Worm (Caenorhabditis elegans) whole organism, L4 larva: ENCODE data around the gene lact-5.

Source experiments
- F37D6.2 ChIP-seq: sonication (generic microtip); optimal IDR thresholded peaks from 2 replicates; lab custom pipeline; 2016; ENCODE audit warnings: mild to moderate bottlenecking, missing genetic modification characterization, missing compliant biosample characterization
- F44E2.7 ChIP-seq: fragments of 200-800 bp; sonication (Bioruptor generic); IDR thresholded peaks from 2 replicates; pipeline ENCODE4 v2.1.2; 2022; ENCODE audit warnings: missing genetic modification characterization, missing compliant biosample characterization
- F49E8.2 ChIP-seq: sonication (generic microtip); optimal IDR thresholded peaks from 2 replicates; lab custom pipeline; 2016; ENCODE audit warnings: missing compliant biosample characterization, mild to moderate bottlenecking, missing genetic modification characterization, borderline replicate concordance
- R02D3.7 ChIP-seq: fragments of 150-350 bp; sonication (generic microtip); optimal IDR thresholded peaks from 3 replicates; lab custom pipeline; 2014; ENCODE audit warnings: missing biosample characterization, missing genetic modification characterization
- T20F7.1 ChIP-seq: fragments of 200-800 bp; sonication (Bioruptor generic); optimal IDR thresholded peaks from 2 replicates; lab custom pipeline; 2018; ENCODE audit warnings: mild to moderate bottlenecking, missing genetic modification characterization, missing compliant biosample characterization
- T26A8.4 ChIP-seq: fragments of 200-800 bp; sonication (Bioruptor generic); IDR thresholded peaks from 2 replicates; pipeline ENCODE4 v1.3.6; 2022; ENCODE audit warnings: missing genetic modification characterization, missing compliant biosample characterization
- Y48G9A.11 ChIP-seq: fragments of 200-800 bp; sonication (Bioruptor generic); IDR thresholded peaks from 2 replicates; pipeline ENCODE4 v1.3.6; 2022; ENCODE audit warnings: missing genetic modification reagents, missing genetic modification characterization, missing compliant biosample characterization
- ZK337.2 ChIP-seq: fragments of 200-800 bp; sonication (Bioruptor generic); IDR thresholded peaks from 2 replicates; pipeline ENCODE4 v1.3.6; 2022; ENCODE audit warnings: missing genetic modification reagents, missing genetic modification characterization, missing compliant biosample characterization
- ZK546.5 ChIP-seq, 2 experiments: sonication (generic microtip); optimal IDR thresholded peaks; 2 replicates each; lab custom pipeline; 2017; ENCODE audit warnings: missing biosample characterization in 2 of 2, missing genetic modification characterization in 2 of 2
- aha-1 ChIP-seq: fragments of 150-350 bp; peaks from one replicate; lab custom pipeline; 2014; ENCODE audit warnings: missing biosample characterization, missing genetic modification characterization
- ceh-28 ChIP-seq: fragments of 150-350 bp; optimal IDR thresholded peaks from 2 replicates; lab custom pipeline; 2014; ENCODE audit warnings: missing biosample characterization, missing genetic modification reagents, missing genetic modification characterization
- ceh-44 ChIP-seq: fragments of 200-800 bp; sonication (Bioruptor generic); IDR thresholded peaks from 2 replicates; pipeline ENCODE4 v1.3.6; 2022; ENCODE audit warnings: missing genetic modification reagents, missing genetic modification characterization, missing compliant biosample characterization
- ceh-82 ChIP-seq: sonication (generic microtip); optimal IDR thresholded peaks from 2 replicates; lab custom pipeline; 2017; ENCODE audit warnings: missing biosample characterization, missing genetic modification characterization
- ctbp-1 ChIP-seq: fragments of 200-800 bp; sonication (Bioruptor generic); IDR thresholded peaks from 2 replicates; pipeline ENCODE4 v1.3.6; 2022; ENCODE audit warnings: missing genetic modification reagents, missing genetic modification characterization, missing compliant biosample characterization
- daf-12 ChIP-seq: fragments of 150-350 bp; optimal IDR thresholded peaks from 2 replicates; lab custom pipeline; 2014; ENCODE audit warnings: missing biosample characterization, missing genetic modification reagents, missing genetic modification characterization
- daf-19 ChIP-seq: fragments of 200-800 bp; sonication (Bioruptor generic); conservative IDR thresholded peaks from 2 replicates; pipeline ENCODE4 v1.3.6; 2022; ENCODE audit warnings: missing genetic modification characterization, missing compliant biosample characterization
- dmd-6 ChIP-seq: fragments of 200-800 bp; sonication (Bioruptor generic); IDR thresholded peaks from 2 replicates; pipeline ENCODE4 v1.3.6; 2022; ENCODE audit warnings: missing genetic modification reagents, missing genetic modification characterization, missing compliant biosample characterization
- dpl-1 ChIP-seq: fragments of 150-350 bp; optimal IDR thresholded peaks from 2 replicates; lab custom pipeline; 2014; ENCODE audit warnings: missing biosample characterization, missing genetic modification reagents, missing genetic modification characterization
- dve-1 ChIP-seq: sonication (generic microtip); optimal IDR thresholded peaks from 2 replicates; lab custom pipeline; 2017; ENCODE audit warnings: antibody characterized with exemption, mild to moderate bottlenecking, missing genetic modification characterization, missing compliant biosample characterization; ENCODE audit not compliant: insufficient read depth
- egl-27 ChIP-seq: sonication (generic microtip); optimal IDR thresholded peaks from 3 replicates; lab custom pipeline; 2017; ENCODE audit warnings: missing biosample characterization, missing genetic modification reagents, missing genetic modification characterization
- egl-43 ChIP-seq: fragments of 200-800 bp; sonication (Bioruptor generic); IDR thresholded peaks from 2 replicates; pipeline ENCODE4 v1.3.6; 2022; ENCODE audit warnings: missing genetic modification reagents, missing genetic modification characterization, missing compliant biosample characterization
- hlh-30 ChIP-seq: sonication (generic microtip); optimal IDR thresholded peaks from 2 replicates; lab custom pipeline; 2017; ENCODE audit warnings: antibody characterized with exemption, mild to moderate bottlenecking, missing genetic modification characterization, missing compliant biosample characterization; ENCODE audit not compliant: insufficient read depth
- lim-7 ChIP-seq: fragments of 200-800 bp; sonication (Bioruptor generic); IDR thresholded peaks from 2 replicates; pipeline ENCODE4 v1.3.6; 2022; ENCODE audit warnings: missing genetic modification characterization, missing compliant biosample characterization
- lin-29 ChIP-seq: fragments of 200-800 bp; sonication (Bioruptor generic); IDR thresholded peaks from 2 replicates; pipeline ENCODE4 v1.3.6; 2022; ENCODE audit warnings: missing genetic modification reagents, missing genetic modification characterization, missing compliant biosample characterization
- madf-9 ChIP-seq: fragments of 200-800 bp; sonication (Bioruptor generic); conservative IDR thresholded peaks from 2 replicates; pipeline ENCODE4 v1.3.6; 2022; ENCODE audit warnings: missing genetic modification reagents, missing genetic modification characterization, missing compliant biosample characterization
- mep-1 ChIP-seq: fragments of 150-350 bp; sonication (generic microtip); optimal IDR thresholded peaks from 3 replicates; lab custom pipeline; 2014; ENCODE audit warnings: missing biosample characterization, missing genetic modification characterization
- mxl-3 ChIP-seq: fragments of 200-800 bp; sonication (Bioruptor generic); optimal IDR thresholded peaks from 2 replicates; lab custom pipeline; 2018; ENCODE audit warnings: mild to moderate bottlenecking, missing genetic modification characterization, missing compliant biosample characterization
- nhr-10 ChIP-seq: fragments of 150-350 bp; optimal IDR thresholded peaks from 2 replicates; lab custom pipeline; 2014; ENCODE audit warnings: missing biosample characterization, missing genetic modification characterization
- nhr-102 ChIP-seq: sonication (generic microtip); optimal IDR thresholded peaks from 2 replicates; lab custom pipeline; 2016; ENCODE audit warnings: mild to moderate bottlenecking, missing genetic modification characterization, moderate library complexity, missing compliant biosample characterization
- nhr-11 ChIP-seq: fragments of 150-350 bp; optimal IDR thresholded peaks from 2 replicates; lab custom pipeline; 2014; ENCODE audit warnings: missing biosample characterization, missing genetic modification characterization
- nhr-237 ChIP-seq: sonication (generic microtip); optimal IDR thresholded peaks from 2 replicates; lab custom pipeline; 2017; ENCODE audit warnings: missing biosample characterization, missing genetic modification characterization
- nhr-28 ChIP-seq: fragments of 150-350 bp; optimal IDR thresholded peaks from 2 replicates; lab custom pipeline; 2014; ENCODE audit warnings: missing biosample characterization, missing genetic modification characterization
- nhr-41 ChIP-seq: fragments of 200-800 bp; sonication (Bioruptor generic); IDR thresholded peaks from 2 replicates; pipeline ENCODE4 v1.3.6; 2022; ENCODE audit warnings: missing genetic modification reagents, missing genetic modification characterization, missing compliant biosample characterization
- nhr-48 ChIP-seq: sonication (generic microtip); optimal IDR thresholded peaks from 2 replicates; lab custom pipeline; 2016; ENCODE audit warnings: mild to moderate bottlenecking, missing genetic modification characterization, missing compliant biosample characterization
- nhr-6 ChIP-seq: fragments of 150-350 bp; optimal IDR thresholded peaks from 2 replicates; lab custom pipeline; 2014; ENCODE audit warnings: missing biosample characterization, missing genetic modification characterization
- set-16 ChIP-seq: fragments of 200-800 bp; sonication (Bioruptor generic); IDR thresholded peaks from 2 replicates; pipeline ENCODE4 v1.3.6; 2022; ENCODE audit warnings: missing genetic modification reagents, missing genetic modification characterization, missing compliant biosample characterization
- spr-3 ChIP-seq: fragments of 200-800 bp; sonication (Bioruptor generic); optimal IDR thresholded peaks from 2 replicates; lab custom pipeline; 2018; ENCODE audit warnings: mild to moderate bottlenecking, missing genetic modification characterization, missing compliant biosample characterization
- tag-97 ChIP-seq: fragments of 200-800 bp; sonication (Bioruptor generic); IDR thresholded peaks from 2 replicates; pipeline ENCODE4 v1.3.6; 2022; ENCODE audit warnings: missing genetic modification characterization, missing compliant biosample characterization
- unc-39 ChIP-seq: sonication (generic microtip); optimal IDR thresholded peaks from 2 replicates; lab custom pipeline; 2017; ENCODE audit warnings: missing biosample characterization, missing genetic modification characterization
- unc-62 ChIP-seq, 3 experiments: fragments of 150-350 bp in 1 of 3; sonication (generic microtip); optimal IDR thresholded peaks in 2 of 3; peaks in 1 of 3; 1 replicate in 1 of 3; 2 replicates in 2 of 3; lab custom pipeline; 2014 to 2017; ENCODE audit warnings: missing biosample characterization in 3 of 3, missing genetic modification characterization in 3 of 3, missing genetic modification reagents in 3 of 3, missing genotype in 1 of 3
- zfp-2 ChIP-seq: sonication (generic microtip); optimal IDR thresholded peaks from 2 replicates; lab custom pipeline; 2016; ENCODE audit warnings: mild to moderate bottlenecking, missing genetic modification characterization, missing compliant biosample characterization
- zip-2 ChIP-seq: fragments of 150-350 bp; optimal IDR thresholded peaks from 2 replicates; lab custom pipeline; 2014; ENCODE audit warnings: missing biosample characterization, missing genetic modification characterization

The lact-5 gene

DNA sequence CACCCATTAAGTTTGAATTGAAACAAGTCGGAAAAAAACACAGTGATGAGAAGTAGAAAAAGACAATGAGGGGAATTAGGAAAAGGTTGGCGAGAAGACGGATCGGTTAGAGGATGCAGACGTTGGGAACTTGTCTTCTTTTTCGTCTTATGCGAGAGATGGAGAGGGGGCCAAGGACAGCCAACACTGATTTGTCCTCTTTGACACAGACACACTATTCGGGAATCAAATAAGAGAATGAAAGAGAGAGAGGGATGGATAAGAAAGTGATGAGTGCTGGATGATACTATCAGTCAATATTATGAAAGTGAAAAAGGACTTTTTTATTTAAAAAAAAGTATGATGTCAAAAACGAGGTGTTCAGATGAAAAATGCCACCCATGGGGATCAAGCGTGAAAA, at the start of gene lact-5:
TSS of gene lact-5 (minus strand) at position 1 of the 400 bp plus-strand sequence.
- TF ChIP-seq tag-97 (GFP tag; lab: Robert Waterston, UW) (no peak), nhr-48 (tag; lab: Kevin White, UChicago) (peak; percentile 46), mxl-3 (GFP tag; lab: Kevin White, UChicago) (peak; percentile 22), nhr-28 (peak; percentile 64), nhr-10 (no peak), F49E8.2 (tag; lab: Kevin White, UChicago) (no peak)

DNA sequence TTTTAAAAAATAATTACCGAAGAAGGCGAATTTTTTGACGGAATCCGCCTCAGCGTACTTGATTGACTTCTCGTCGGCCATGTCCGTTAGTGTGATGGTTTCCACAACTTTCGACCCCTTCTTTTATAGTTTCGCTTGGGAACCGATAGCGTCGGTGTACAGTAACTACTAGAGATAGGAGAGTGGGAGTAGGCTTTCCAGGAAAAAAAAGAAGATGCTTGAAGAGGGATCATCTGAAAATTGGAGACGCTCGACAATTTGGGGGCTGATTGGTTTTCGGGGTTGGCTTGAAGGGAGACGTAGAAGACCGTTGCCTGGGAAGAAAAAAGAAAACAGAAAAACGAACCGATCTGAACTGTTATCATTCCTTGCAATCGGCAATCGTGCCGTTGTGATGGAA, 49.2 kb upstream of the lact-5 start, which contains the start of gene col-20:
TSS of gene col-20 (minus strand) at position 101 of the 400 bp plus-strand sequence.
- TF ChIP-seq lim-7 (GFP tag; lab: Robert Waterston, UW) (no peak), lin-29 (GFP tag; lab: Robert Waterston, UW) (no peak), ZK337.2 (GFP tag; lab: Robert Waterston, UW) (no peak), dpl-1 (no peak), ceh-28 (no peak), dve-1 (tag; lab: Kevin White, UChicago) (no peak), R02D3.7 (tag; lab: Kevin White, UChicago) (no peak), ceh-44 (no peak), unc-39 (tag; lab: Kevin White, UChicago) (no peak), mxl-3 (GFP tag; lab: Kevin White, UChicago) (no peak), F37D6.2 (tag; lab: Kevin White, UChicago) (no peak), nhr-6 (tag; lab: Kevin White, UChicago) (no peak), nhr-28 (no peak), nhr-11 (no peak), ceh-82 (tag; lab: Kevin White, UChicago) (no peak), zfp-2 (tag; lab: Kevin White, UChicago) (no peak), F49E8.2 (tag; lab: Kevin White, UChicago) (no peak), ZK546.5 (tag; optimal IDR thresholded peaks at IDR 0.05; lab: Kevin White, UChicago) (no peak)

DNA sequence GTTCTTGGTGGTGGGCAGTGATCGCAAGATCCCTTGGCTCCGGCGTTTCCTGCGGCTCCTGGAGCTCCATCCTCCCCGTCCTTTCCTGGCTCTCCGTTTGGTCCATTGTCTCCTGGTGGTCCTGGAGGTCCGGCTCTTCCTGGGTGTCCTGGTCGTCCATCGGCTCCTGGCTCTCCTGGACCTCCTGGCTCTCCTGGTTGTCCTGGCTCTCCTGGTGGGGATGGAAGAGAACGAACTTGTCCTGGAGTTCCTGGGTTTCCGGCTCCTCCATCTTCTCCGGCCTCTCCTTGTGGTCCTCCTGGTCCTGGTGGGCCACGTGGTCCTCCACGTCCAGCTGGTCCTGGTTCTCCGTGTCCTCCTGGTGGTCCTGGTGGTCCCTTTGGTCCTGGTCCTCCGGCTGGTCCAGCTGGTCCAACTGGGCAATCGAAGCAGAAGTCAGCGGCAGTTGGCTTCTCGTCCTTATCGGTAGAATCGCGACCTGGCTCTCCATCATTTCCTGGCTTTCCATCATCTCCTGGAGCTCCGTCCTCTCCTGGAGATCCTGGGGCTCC, 48.3 kb upstream of the lact-5 start:
- peak; percentile 7 for TF ChIP-seq aha-1 (tag; lab: Kevin White, UChicago)
- 0 out of 2 replicates have a peak, but pooled peaks have one; percentile 33 for TF ChIP-seq egl-43 (GFP tag; lab: Robert Waterston, UW)
- no peak for TF ChIP-seq hlh-30 (tag; lab: Kevin White, UChicago)
- TF ChIP-seq madf-9 (GFP tag; lab: Robert Waterston, UW), result peak; percentile 2; the same call in 1 of the 2 replicates
- 0 out of 2 replicates have a peak, but pooled peaks have one; percentile 29 for TF ChIP-seq ctbp-1
- TF ChIP-seq set-16 (GFP tag; lab: Robert Waterston, UW), result peak; percentile 98
- TF ChIP-seq, all 104 proteins: peak for 5

DNA sequence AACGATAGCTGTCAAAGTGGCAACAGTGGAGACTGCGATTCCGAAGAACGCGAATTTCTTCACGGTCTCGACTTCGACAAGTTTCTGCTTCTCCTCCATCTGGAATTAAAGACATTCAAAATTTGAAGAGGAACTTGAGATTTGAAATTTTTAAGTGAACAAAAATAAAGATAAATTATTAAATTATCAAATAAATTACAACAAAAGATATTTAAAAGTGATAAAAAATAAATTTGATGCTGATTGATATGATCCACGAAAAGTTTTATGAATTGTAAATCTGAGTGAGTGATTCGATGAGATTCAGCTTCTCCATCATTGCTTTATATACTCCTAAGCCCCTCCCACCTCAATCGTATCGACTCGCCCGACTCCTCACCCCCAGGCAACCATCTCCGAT, 45.9 kb upstream of the lact-5 start, which contains the start of gene col-17:
TSS of gene col-17 (minus strand) at position 101 of the 400 bp plus-strand sequence.
- TF ChIP-seq unc-62 (GFP tag; optimal IDR thresholded peaks at IDR 0.05 in 1 of 2; lab: Kevin White, UChicago), result no peak
- no peak for TF ChIP-seq unc-62 (tag; optimal IDR thresholded peaks at IDR 0.05; lab: Kevin White, UChicago)
- TF ChIP-seq nhr-6 (tag; lab: Kevin White, UChicago), result no peak
- TF ChIP-seq daf-12, result no peak
- TF ChIP-seq dmd-6 (GFP tag; lab: Robert Waterston, UW), result no peak
- TF ChIP-seq nhr-41 (GFP tag; lab: Robert Waterston, UW), result no peak
- TF ChIP-seq Y48G9A.11, result no peak
- TF ChIP-seq F37D6.2 (tag; lab: Kevin White, UChicago), result no peak
- no peak for TF ChIP-seq lim-7 (GFP tag; lab: Robert Waterston, UW)
- TF ChIP-seq T26A8.4 (GFP tag; lab: Robert Waterston, UW), result no peak
- TF ChIP-seq nhr-237 (tag; lab: Kevin White, UChicago), result no peak
- no peak for TF ChIP-seq mep-1 (tag; lab: Kevin White, UChicago)
- no peak for TF ChIP-seq daf-19 (GFP tag; lab: Robert Waterston, UW)
- TF ChIP-seq nhr-102 (tag; lab: Kevin White, UChicago), result no peak
- no peak for TF ChIP-seq F44E2.7 (GFP tag; lab: Robert Waterston, UW)
- no peak for TF ChIP-seq spr-3 (GFP tag; lab: Kevin White, UChicago)
- TF ChIP-seq zip-2 (tag; lab: Kevin White, UChicago), result no peak
- TF ChIP-seq egl-27 (tag; lab: Kevin White, UChicago), result no peak
- TF ChIP-seq T20F7.1, result no peak
- TF ChIP-seq, all 104 proteins: peak for 0
